ENCODE assay signal across 6 worm cellular contexts in genomic region chrIII:9110914-9111313, ce11.
TF ChIP-seq lines count a peak whose summit lies in the region.
"Not testable (repeated sequence)": the region's sequence is repeated elsewhere in the genome, so short reads cannot be mapped to it uniquely, and the experiment has no call there.

No protein-coding gene starts in this region.

TF ChIP-seq in whole organism, L1 larva, 84 proteins besides CTCF, POLR2A, EP300 and RAD21:
- TF ChIP-seq efl-1 (optimal IDR thresholded peaks at IDR 0.05; lab: Kevin White, UChicago) (peak in 1 of 2 experiments; percentile 25), efl-1 (GFP tag; optimal IDR thresholded peaks at IDR 0.05 in 1 of 2; lab: Kevin White, UChicago) (peak in 1 of 2 experiments; percentile 10), nhr-47 (tag; optimal IDR thresholded peaks at IDR 0.05; lab: Kevin White, UChicago) (peak; percentile 12), nhr-71 (tag; optimal IDR thresholded peaks at IDR 0.05; lab: Kevin White, UChicago) (peak; percentile 27), fkh-8 (tag; optimal IDR thresholded peaks at IDR 0.05; lab: Kevin White, UChicago) (peak; percentile 16), lsy-2 (tag; optimal IDR thresholded peaks at IDR 0.05; lab: Kevin White, UChicago) (peak in 1 of 2 experiments; percentile 19), lin-14 (GFP tag; optimal IDR thresholded peaks at IDR 0.05; lab: Kevin White, UChicago) (peak; percentile 10), isw-1 (GFP tag; IDR thresholded peaks at IDR 0.05; lab: Robert Waterston, UW) (peak; percentile 21; the same call in 1 of the 2 replicates), dpl-1 (GFP tag; optimal IDR thresholded peaks at IDR 0.05; lab: Kevin White, UChicago) (peak in 1 of 3 experiments; percentile 11)

TF ChIP-seq in whole organism, L2 larva, 48 proteins besides CTCF, POLR2A, EP300 and RAD21:
- peak; percentile 19 for TF ChIP-seq unc-55 (GFP tag; optimal IDR thresholded peaks at IDR 0.05; lab: Kevin White, UChicago)

TF ChIP-seq in whole organism, L4 larva, 104 proteins besides CTCF, POLR2A, EP300 and RAD21 (continues in another document):
- TF ChIP-seq tra-1 (GFP tag; IDR thresholded peaks at IDR 0.05; lab: Robert Waterston, UW) (peak; percentile 59; the same call in 1 of the 2 replicates), pha-4 (GFP tag; IDR thresholded peaks at IDR 0.05; lab: Robert Waterston, UW) (peak; percentile 92), php-3 (GFP tag; IDR thresholded peaks at IDR 0.05; lab: Robert Waterston, UW) (peak; percentile 50), mxl-2 (GFP tag; conservative IDR thresholded peaks at IDR 0.05; lab: Robert Waterston, UW) (0 out of 2 replicates have a peak, but pooled peaks have one; percentile 51), dmd-8 (GFP tag; IDR thresholded peaks at IDR 0.05; lab: Robert Waterston, UW) (peak; percentile 92), nhr-42 (GFP tag; IDR thresholded peaks at IDR 0.05; lab: Robert Waterston, UW) (peak; percentile 78), ctbp-1 (GFP tag; IDR thresholded peaks at IDR 0.05; lab: Robert Waterston, UW) (peak; percentile 79), mes-2 (tag; optimal IDR thresholded peaks at IDR 0.05; lab: Kevin White, UChicago; ENCODE audit: poor library complexity, severe bottlenecking) (peak; percentile 18), vab-7 (GFP tag; IDR thresholded peaks at IDR 0.05; lab: Robert Waterston, UW) (peak; percentile 78), lim-7 (GFP tag; IDR thresholded peaks at IDR 0.05; lab: Robert Waterston, UW) (peak; percentile 89), zfp-3 (GFP tag; conservative IDR thresholded peaks at IDR 0.05; lab: Robert Waterston, UW) (0 out of 2 replicates have a peak, but pooled peaks have one; percentile 47), F26F4.8 (GFP tag; conservative IDR thresholded peaks at IDR 0.05; lab: Robert Waterston, UW) (peak; percentile 77), lin-1 (GFP tag; IDR thresholded peaks at IDR 0.05; lab: Robert Waterston, UW) (peak; percentile 79; the same call in 1 of the 2 replicates), Y105C5A.15 (GFP tag; IDR thresholded peaks at IDR 0.05; lab: Robert Waterston, UW) (0 out of 2 replicates have a peak, but pooled peaks have one; percentile 27), D1046.2 (GFP tag; IDR thresholded peaks at IDR 0.05; lab: Robert Waterston, UW) (peak; percentile 72; the same call in 1 of the 2 replicates), hmg-1.1 (GFP tag; IDR thresholded peaks at IDR 0.05; lab: Robert Waterston, UW) (peak; percentile 67), ceh-20 (GFP tag; IDR thresholded peaks at IDR 0.05; lab: Robert Waterston, UW) (0 out of 2 replicates have a peak, but pooled peaks have one; percentile 29)
- TF ChIP-seq pha-4 (tag; optimal IDR thresholded peaks at IDR 0.05; lab: Kevin White, UChicago), result not testable (repeated sequence)

TF ChIP-seq in whole organism, early embryonic, 17 proteins besides CTCF, POLR2A, EP300 and RAD21:
- TF ChIP-seq pes-1 (GFP tag; IDR thresholded peaks at IDR 0.05; lab: Robert Waterston, UW), result peak; percentile 77
- TF ChIP-seq tbx-37 (GFP tag; conservative IDR thresholded peaks at IDR 0.05; lab: Robert Waterston, UW), result 0 out of 2 replicates have a peak, but pooled peaks have one; percentile 35
- peak; percentile 69; the same call in 1 of the 2 replicates for TF ChIP-seq scrt-1 (GFP tag; IDR thresholded peaks at IDR 0.05; lab: Robert Waterston, UW)
- TF ChIP-seq flt-1 (GFP tag; IDR thresholded peaks at IDR 0.05; lab: Robert Waterston, UW), result peak; percentile 53

TF ChIP-seq in whole organism, midembryonic, 9 proteins besides CTCF, POLR2A, EP300 and RAD21:
- 0 out of 2 replicates have a peak, but pooled peaks have one; percentile 34 for TF ChIP-seq T22C8.4 (GFP tag; IDR thresholded peaks at IDR 0.05; lab: Robert Waterston, UW)
- TF ChIP-seq ztf-29 (GFP tag; IDR thresholded peaks at IDR 0.05; lab: Robert Waterston, UW), result peak; percentile 28; the same call in 1 of the 2 replicates
- TF ChIP-seq klf-2 (GFP tag; conservative IDR thresholded peaks at IDR 0.05; lab: Robert Waterston, UW), result 0 out of 2 replicates have a peak, but pooled peaks have one; percentile 43
- TF ChIP-seq flt-1 (GFP tag; IDR thresholded peaks at IDR 0.05; lab: Robert Waterston, UW), result peak; percentile 87
- 0 out of 2 replicates have a peak, but pooled peaks have one; percentile 49 for TF ChIP-seq ztf-23 (GFP tag; IDR thresholded peaks at IDR 0.05; lab: Robert Waterston, UW)
TF ChIP-seq in whole organism, midembryonic: peak in this region for 5; not testable (repeated sequence) for 4.

TF ChIP-seq in whole organism, young adult, 124 proteins besides CTCF, POLR2A, EP300 and RAD21:
- 0 out of 2 replicates have a peak, but pooled peaks have one; percentile 25 for TF ChIP-seq sea-2 (GFP tag; IDR thresholded peaks at IDR 0.05; lab: Robert Waterston, UW)
- TF ChIP-seq aptf-3 (GFP tag; IDR thresholded peaks at IDR 0.05; lab: Robert Waterston, UW), result peak; percentile 91
- peak; percentile 86 for TF ChIP-seq tbp1 (GFP tag; optimal IDR thresholded peaks at IDR 0.05; lab: Kevin White, UChicago)
- peak; percentile 82; the same call in 1 of the 2 replicates for TF ChIP-seq nfyb-1 (GFP tag; IDR thresholded peaks at IDR 0.05; lab: Robert Waterston, UW)
- TF ChIP-seq egrh-3 (GFP tag; IDR thresholded peaks at IDR 0.05; lab: Robert Waterston, UW), result peak; percentile 64
- TF ChIP-seq F39B2.1 (GFP tag; IDR thresholded peaks at IDR 0.05; lab: Robert Waterston, UW), result 0 out of 2 replicates have a peak, but pooled peaks have one; percentile 25
- peak; percentile 80 for TF ChIP-seq egl-44 (GFP tag; IDR thresholded peaks at IDR 0.05; lab: Robert Waterston, UW)
- 0 out of 2 replicates have a peak, but pooled peaks have one; percentile 36 for TF ChIP-seq Y79H2A.3 (GFP tag; conservative IDR thresholded peaks at IDR 0.05; lab: Robert Waterston, UW)
- TF ChIP-seq ceh-100 (GFP tag; IDR thresholded peaks at IDR 0.05; lab: Robert Waterston, UW), result peak; percentile 59; the same call in 1 of the 2 replicates
- TF ChIP-seq Y56A3A.18 (GFP tag; IDR thresholded peaks at IDR 0.05; lab: Robert Waterston, UW), result peak; percentile 59; the same call in 1 of the 2 replicates
- TF ChIP-seq hmg-1.2 (GFP tag; IDR thresholded peaks at IDR 0.05; lab: Robert Waterston, UW), result peak; percentile 77
- TF ChIP-seq madf-3 (GFP tag; IDR thresholded peaks at IDR 0.05; lab: Robert Waterston, UW), result peak; percentile 86
- TF ChIP-seq mcd-1 (GFP tag; IDR thresholded peaks at IDR 0.05; lab: Robert Waterston, UW), result peak; percentile 96
- TF ChIP-seq hsf-1 (GFP tag; IDR thresholded peaks at IDR 0.05; lab: Robert Waterston, UW), result peak; percentile 68
- peak; percentile 77; the same call in 1 of the 2 replicates for TF ChIP-seq cebp-2 (GFP tag; IDR thresholded peaks at IDR 0.05; lab: Robert Waterston, UW)
- TF ChIP-seq ztf-25 (GFP tag; IDR thresholded peaks at IDR 0.05; lab: Robert Waterston, UW), result peak; percentile 59; the same call in 1 of the 2 replicates
- TF ChIP-seq B0261.1 (tag; optimal IDR thresholded peaks at IDR 0.05; lab: Kevin White, UChicago), result peak; percentile 69
- TF ChIP-seq rpc-1 (optimal IDR thresholded peaks at IDR 0.05; lab: Kevin White, UChicago), result peak; percentile 33
- peak; percentile 66 for TF ChIP-seq rpc-1 (tag; optimal IDR thresholded peaks at IDR 0.05; lab: Kevin White, UChicago)
- peak; percentile 56; the same call in 1 of the 2 replicates for TF ChIP-seq Y95B8A.8 (GFP tag; IDR thresholded peaks at IDR 0.05; lab: Robert Waterston, UW)
- peak; percentile 5 for TF ChIP-seq T26A5.8 (tag; optimal IDR thresholded peaks at IDR 0.05; lab: Kevin White, UChicago)
- TF ChIP-seq nhr-120 (GFP tag; IDR thresholded peaks at IDR 0.05; lab: Robert Waterston, UW), result 0 out of 2 replicates have a peak, but pooled peaks have one; percentile 73
- peak; percentile 1 for TF ChIP-seq nhr-90 (tag; optimal IDR thresholded peaks at IDR 0.05; lab: Kevin White, UChicago)
- TF ChIP-seq lsl-1 (GFP tag; optimal IDR thresholded peaks at IDR 0.05; lab: Kevin White, UChicago), result peak; percentile 14
- TF ChIP-seq ceh-91 (GFP tag; IDR thresholded peaks at IDR 0.05; lab: Robert Waterston, UW), result peak; percentile 41
- peak; percentile 36 for TF ChIP-seq ztf-18 (tag; optimal IDR thresholded peaks at IDR 0.05; lab: Kevin White, UChicago)
- peak; percentile 48 for TF ChIP-seq F33H1.4 (GFP tag; IDR thresholded peaks at IDR 0.05; lab: Robert Waterston, UW)
- peak; percentile 80 for TF ChIP-seq Y53G8AR.9 (GFP tag; conservative IDR thresholded peaks at IDR 0.05; lab: Robert Waterston, UW)
- TF ChIP-seq B0336.3 (GFP tag; IDR thresholded peaks at IDR 0.05; lab: Robert Waterston, UW), result peak; percentile 64; the same call in 1 of the 2 replicates
- 0 out of 2 replicates have a peak, but pooled peaks have one; percentile 9 for TF ChIP-seq zfh-2 (GFP tag; conservative IDR thresholded peaks at IDR 0.05; lab: Robert Waterston, UW)
- peak; percentile 85 for TF ChIP-seq lin-26 (GFP tag; IDR thresholded peaks at IDR 0.05; lab: Robert Waterston, UW)
- TF ChIP-seq pbrm-1 (GFP tag; IDR thresholded peaks at IDR 0.05; lab: Robert Waterston, UW), result peak; percentile 69
- TF ChIP-seq B0019.2 (GFP tag; conservative IDR thresholded peaks at IDR 0.05; lab: Robert Waterston, UW), result peak; percentile 23; the same call in 1 of the 2 replicates
- TF ChIP-seq dox-1 (GFP tag; IDR thresholded peaks at IDR 0.05; lab: Robert Waterston, UW), result peak; percentile 80
- TF ChIP-seq rcor-1 (GFP tag; IDR thresholded peaks at IDR 0.05; lab: Robert Waterston, UW), result peak; percentile 68
- TF ChIP-seq Y53F4B.3 (GFP tag; IDR thresholded peaks at IDR 0.05; lab: Robert Waterston, UW), result peak; percentile 59
- TF ChIP-seq madf-8 (GFP tag; conservative IDR thresholded peaks at IDR 0.05; lab: Robert Waterston, UW), result peak; percentile 29; the same call in 1 of the 2 replicates
- peak; percentile 78 for TF ChIP-seq D2030.7 (GFP tag; IDR thresholded peaks at IDR 0.05; lab: Robert Waterston, UW)
- TF ChIP-seq madf-6 (GFP tag; IDR thresholded peaks at IDR 0.05; lab: Robert Waterston, UW), result peak; percentile 84
- TF ChIP-seq ekl-4 (GFP tag; IDR thresholded peaks at IDR 0.05; lab: Robert Waterston, UW), result peak; percentile 80
- TF ChIP-seq lin-54 (GFP tag; optimal IDR thresholded peaks at IDR 0.05; lab: Kevin White, UChicago), result peak; percentile 45
- peak; percentile 3 for TF ChIP-seq athp-1 (tag; optimal IDR thresholded peaks at IDR 0.05; lab: Kevin White, UChicago)
- 0 out of 2 replicates have a peak, but pooled peaks have one; percentile 51 for TF ChIP-seq hmg-20 (GFP tag; IDR thresholded peaks at IDR 0.05; lab: Robert Waterston, UW)
